Worm (Caenorhabditis elegans) whole organism, L4 larva: ENCODE data around the gene Y43F8B.17.

Experiments
- F26F4.8 ChIP-seq: fragments of 200-800 bp; sonication (Bioruptor generic); conservative IDR thresholded peaks from 2 replicates; pipeline ENCODE4 v1.3.6; 2022; ENCODE audit warnings: missing genetic modification characterization, missing compliant biosample characterization
- Y5F2A.4 ChIP-seq: fragments of 200-800 bp; sonication (Bioruptor generic); optimal IDR thresholded peaks from 2 replicates; lab custom pipeline; 2018; ENCODE audit warnings: mild to moderate bottlenecking, missing genetic modification characterization, missing compliant biosample characterization
- ces-1 ChIP-seq: fragments of 150-350 bp; sonication (generic microtip); optimal IDR thresholded peaks from 4 replicates; lab custom pipeline; 2014; ENCODE audit warnings: missing biosample characterization, missing genetic modification reagents, missing genetic modification characterization
- daf-12 ChIP-seq: fragments of 150-350 bp; optimal IDR thresholded peaks from 2 replicates; lab custom pipeline; 2014; ENCODE audit warnings: missing biosample characterization, missing genetic modification reagents, missing genetic modification characterization
- fos-1 ChIP-seq: fragments of 150-350 bp; optimal IDR thresholded peaks from 2 replicates; lab custom pipeline; 2014; ENCODE audit warnings: missing biosample characterization, missing genetic modification characterization
- hmg-1.1 ChIP-seq: fragments of 200-800 bp; sonication (Bioruptor generic); IDR thresholded peaks from 2 replicates; pipeline ENCODE4 v1.3.6; 2022; ENCODE audit warnings: missing genetic modification reagents, missing genetic modification characterization, missing compliant biosample characterization
- lin-39 ChIP-seq: fragments of 150-350 bp; optimal IDR thresholded peaks from 2 replicates; lab custom pipeline; 2014; ENCODE audit warnings: missing biosample characterization, missing genetic modification reagents, missing genetic modification characterization
- lir-3 ChIP-seq: sonication (generic microtip); optimal IDR thresholded peaks from 2 replicates; lab custom pipeline; 2016; ENCODE audit warnings: mild to moderate bottlenecking, missing genetic modification characterization, missing compliant biosample characterization
- mdl-1 ChIP-seq, 2 experiments: fragments of 150-350 bp in 1 of 2; sonication (generic microtip) in 1 of 2; optimal IDR thresholded peaks; 2 replicates each; lab custom pipeline; 2014 to 2017; ENCODE audit warnings: missing biosample characterization in 2 of 2, missing genetic modification characterization in 2 of 2
- mep-1 ChIP-seq: fragments of 150-350 bp; sonication (generic microtip); optimal IDR thresholded peaks from 3 replicates; lab custom pipeline; 2014; ENCODE audit warnings: missing biosample characterization, missing genetic modification characterization
- pha-4 ChIP-seq, 2 experiments: fragments of 150-350 bp in 1 of 2; fragments of 200-800 bp in 1 of 2; sonication (Bioruptor generic) in 1 of 2; IDR thresholded peaks in 1 of 2; optimal IDR thresholded peaks in 1 of 2; 2 replicates each; pipeline versions ENCODE4 v1.3.6 to Lab custom; 2014 to 2022; ENCODE audit warnings: missing genetic modification characterization in 2 of 2, missing genetic modification reagents in 2 of 2, missing biosample characterization in 1 of 2, missing compliant biosample characterization in 1 of 2
- pqm-1 ChIP-seq: sonication (generic microtip); optimal IDR thresholded peaks from 2 replicates; lab custom pipeline; 2017; ENCODE audit warnings: missing biosample characterization, missing genetic modification characterization
- set-16 ChIP-seq: fragments of 200-800 bp; sonication (Bioruptor generic); IDR thresholded peaks from 2 replicates; pipeline ENCODE4 v1.3.6; 2022; ENCODE audit warnings: missing genetic modification reagents, missing genetic modification characterization, missing compliant biosample characterization

DNA sequence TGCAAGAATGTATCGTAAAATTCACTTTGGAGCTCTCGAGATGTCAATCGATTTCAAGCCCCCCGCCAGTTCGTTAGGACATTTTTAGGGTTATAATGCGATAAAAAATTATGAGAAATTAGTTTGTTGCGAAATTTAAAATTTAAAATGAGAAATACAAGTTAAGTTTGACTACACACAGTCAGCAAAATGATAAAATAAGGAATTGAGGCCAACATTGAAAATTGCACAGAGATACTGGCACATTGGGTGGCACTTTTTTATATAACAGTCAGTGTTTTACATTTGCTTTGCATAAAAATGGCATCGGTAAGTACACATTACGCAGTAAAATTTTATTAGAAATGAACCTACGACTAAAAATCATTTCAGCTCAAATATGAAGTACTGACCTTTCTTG is 16.4 kb upstream of the Y43F8B.17 start, which contains the start of gene Y43F8B.12:
- no peak for TF ChIP-seq ces-1 (GFP tag; lab: Kevin White, UChicago)
- TF ChIP-seq lir-3, result no peak
- TF ChIP-seq hmg-1.1 (GFP tag; lab: Robert Waterston, UW), result no peak
- no peak for TF ChIP-seq set-16 (GFP tag; lab: Robert Waterston, UW)
- no peak for TF ChIP-seq lin-39 (tag; lab: Kevin White, UChicago)
- no peak for TF ChIP-seq mep-1 (tag; lab: Kevin White, UChicago)
- no peak for TF ChIP-seq Y5F2A.4 (GFP tag; lab: Kevin White, UChicago)
- TF ChIP-seq mdl-1 (tag; optimal IDR thresholded peaks at IDR 0.05; lab: Kevin White, UChicago), result no peak
- no peak for TF ChIP-seq daf-12
- no peak for TF ChIP-seq pqm-1 (tag; lab: Kevin White, UChicago)
- TF ChIP-seq F26F4.8 (GFP tag; lab: Robert Waterston, UW), result no peak
- TF ChIP-seq fos-1 (tag; lab: Kevin White, UChicago), result no peak
- TF ChIP-seq pha-4 (GFP tag; IDR thresholded peaks at IDR 0.05; lab: Robert Waterston, UW), result no peak
- TF ChIP-seq pha-4 (tag; optimal IDR thresholded peaks at IDR 0.05; lab: Kevin White, UChicago), result no peak
